Worm (Caenorhabditis elegans): ENCODE measurements around the gene K02D10.4.
A peak's percentile ranks its signal among the peaks of the same experiment; 100 is the strongest.

The K02D10.4 gene

DNA sequence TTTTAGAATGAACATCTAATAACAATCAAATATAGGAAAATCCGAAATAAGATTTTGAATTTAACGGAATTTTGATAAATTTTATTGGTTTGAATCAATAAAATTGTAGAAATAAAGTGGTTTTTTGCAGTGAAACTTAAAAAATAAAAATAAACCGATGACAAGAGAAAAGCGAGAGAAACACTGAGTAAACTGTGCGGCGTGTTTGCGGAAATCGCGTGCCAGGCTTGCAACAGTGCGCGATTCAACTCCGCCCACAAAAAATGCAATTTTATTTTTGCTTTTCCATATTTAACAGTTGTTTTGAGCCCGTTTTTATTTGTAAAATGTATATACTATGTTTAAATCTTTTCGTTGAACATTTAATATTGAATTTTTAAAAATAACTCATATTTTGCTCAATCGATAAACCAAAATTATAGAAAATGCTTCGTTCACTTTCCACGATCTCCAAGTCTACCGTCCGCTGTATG, 11.9 kb downstream of the K02D10.4 start, which contains the start of gene mtss-1 (continued):
- TF ChIP-seq dsc-1 (tag; optimal IDR thresholded peaks at IDR 0.05) (peak; percentile 65), nhr-85 (tag) (no peak), fos-1 (tag; optimal IDR thresholded peaks at IDR 0.05) (no peak), unc-62 (GFP tag; optimal IDR thresholded peaks at IDR 0.05) (no peak), irx-1 (tag; optimal IDR thresholded peaks at IDR 0.05) (peak; percentile 33), aha-1 (tag; optimal IDR thresholded peaks at IDR 0.05) (no peak), F16B12.6 (tag; optimal IDR thresholded peaks at IDR 0.05) (no peak), nhr-19 (GFP tag; conservative IDR thresholded peaks at IDR 0.05) (peak; percentile 59), efl-1 (optimal IDR thresholded peaks at IDR 0.05) (peak; percentile 48 to 65), efl-1 (GFP tag; optimal IDR thresholded peaks at IDR 0.05 in 1 of 2) (peak; percentile 41 to 95), fkh-10 (GFP tag; optimal IDR thresholded peaks at IDR 0.05) (no peak), pqm-1 (tag; optimal IDR thresholded peaks at IDR 0.05) (no peak), hlh-4 (tag; optimal IDR thresholded peaks at IDR 0.05) (peak; percentile 5), alr-1 (tag; optimal IDR thresholded peaks at IDR 0.05; ENCODE audit: borderline replicate concordance) (no peak), sptf-1 (tag; optimal IDR thresholded peaks at IDR 0.05) (no peak), lin-13 (GFP tag; optimal IDR thresholded peaks at IDR 0.05) (peak; percentile 3), ztf-4 (tag; optimal IDR thresholded peaks at IDR 0.05) (no peak), nhr-11 (tag; optimal IDR thresholded peaks at IDR 0.05) (no peak), tlp-1 (tag; optimal IDR thresholded peaks at IDR 0.05) (no peak), ceh-90 (tag; optimal IDR thresholded peaks at IDR 0.05) (no peak), lsy-2 (tag; optimal IDR thresholded peaks at IDR 0.05) (peak; percentile 48 to 63), jun-1 (tag; optimal IDR thresholded peaks at IDR 0.05) (no peak), mab-9 (GFP tag; IDR thresholded peaks at IDR 0.05) (no peak), lin-15B (tag; optimal IDR thresholded peaks at IDR 0.05) (peak; percentile 15), hlh-17 (GFP tag; optimal IDR thresholded peaks at IDR 0.05; ENCODE audit: borderline replicate concordance) (no peak), lin-39 (tag; optimal IDR thresholded peaks at IDR 0.05) (no peak), ceh-88 (GFP tag; IDR thresholded peaks at IDR 0.05) (no peak), isw-1 (GFP tag; IDR thresholded peaks at IDR 0.05) (no peak), lin-14 (GFP tag; optimal IDR thresholded peaks at IDR 0.05) (peak; percentile 50), Y116A8C.19 (tag; optimal IDR thresholded peaks at IDR 0.05; ENCODE audit: borderline replicate concordance) (no peak), hpl-2 (GFP tag; optimal IDR thresholded peaks at IDR 0.05) (peak; percentile 60), nhr-90 (tag; optimal IDR thresholded peaks at IDR 0.05; ENCODE audit: poor library complexity) (peak; percentile 62), ceh-82 (tag; optimal IDR thresholded peaks at IDR 0.05) (peak; percentile 4 to 47 (median 44)), unc-130 (tag; optimal IDR thresholded peaks at IDR 0.05) (peak; percentile 59), ama-1 (optimal IDR thresholded peaks at IDR 0.05) (no peak), ztf-11 (tag; optimal IDR thresholded peaks at IDR 0.05) (peak in 1 of 2 experiments; percentile 42), mep-1 (tag; optimal IDR thresholded peaks at IDR 0.05) (peak; percentile 32), C34B4.2 (tag; optimal IDR thresholded peaks at IDR 0.05) (no peak), unc-98 (GFP tag; IDR thresholded peaks at IDR 0.05) (no peak), swsn-7 (tag; optimal IDR thresholded peaks at IDR 0.05) (peak; percentile 58), C16A3.4 (tag; optimal IDR thresholded peaks at IDR 0.05) (peak; percentile 37), fkh-8 (tag; optimal IDR thresholded peaks at IDR 0.05) (peak; percentile 18), sup-37 (GFP tag; optimal IDR thresholded peaks at IDR 0.05) (no peak), nhr-84 (tag; optimal IDR thresholded peaks at IDR 0.05) (no peak), nhr-77 (tag; optimal IDR thresholded peaks at IDR 0.05) (no peak), tbx-2 (tag; optimal IDR thresholded peaks at IDR 0.05) (peak; percentile 68), zip-4 (GFP tag; optimal IDR thresholded peaks at IDR 0.05) (no peak), blmp-1 (tag; optimal IDR thresholded peaks at IDR 0.05) (peak; percentile 13), rnt-1 (tag; optimal IDR thresholded peaks at IDR 0.05) (peak; percentile 78), ceh-63 (GFP tag; optimal IDR thresholded peaks at IDR 0.05) (no peak), aly-2 (tag; optimal IDR thresholded peaks at IDR 0.05) (no peak), mef-2 (tag; optimal IDR thresholded peaks at IDR 0.05) (no peak), skn-1 (tag; optimal IDR thresholded peaks at IDR 0.05) (peak; percentile 64), mdl-1 (tag; optimal IDR thresholded peaks at IDR 0.05) (peak in 1 of 2 experiments; percentile 2), pax-3 (tag; optimal IDR thresholded peaks at IDR 0.05) (no peak)
